Worm (Caenorhabditis elegans) whole organism, L4 larva: Measurements from ENCODE around the gene C14B1.2.

Source experiments
- F44E2.7 ChIP-seq: fragments of 200-800 bp; sonication (Bioruptor generic); IDR thresholded peaks from 2 replicates; pipeline ENCODE4 v2.1.2; 2022; ENCODE audit warnings: missing genetic modification characterization, missing compliant biosample characterization
- T26A8.4 ChIP-seq: fragments of 200-800 bp; sonication (Bioruptor generic); IDR thresholded peaks from 2 replicates; pipeline ENCODE4 v1.3.6; 2022; ENCODE audit warnings: missing genetic modification characterization, missing compliant biosample characterization
- Y48G9A.11 ChIP-seq: fragments of 200-800 bp; sonication (Bioruptor generic); IDR thresholded peaks from 2 replicates; pipeline ENCODE4 v1.3.6; 2022; ENCODE audit warnings: missing genetic modification reagents, missing genetic modification characterization, missing compliant biosample characterization
- Y75B8A.6 ChIP-seq: fragments of 200-800 bp; sonication (Bioruptor generic); IDR thresholded peaks from 2 replicates; pipeline ENCODE4 v1.3.6; 2022; ENCODE audit warnings: missing genetic modification reagents, missing genetic modification characterization, missing compliant biosample characterization
- ZK546.5 ChIP-seq, 2 experiments: sonication (generic microtip); optimal IDR thresholded peaks; 2 replicates each; lab custom pipeline; 2017; ENCODE audit warnings: missing biosample characterization in 2 of 2, missing genetic modification characterization in 2 of 2
- aha-1 ChIP-seq: fragments of 150-350 bp; peaks from one replicate; lab custom pipeline; 2014; ENCODE audit warnings: missing biosample characterization, missing genetic modification characterization
- arid-1 ChIP-seq: fragments of 200-800 bp; sonication (Bioruptor generic); conservative IDR thresholded peaks from 2 replicates; pipeline ENCODE4 v1.3.6; 2022; ENCODE audit warnings: missing genetic modification reagents, missing genetic modification characterization, missing compliant biosample characterization
- attf-4 ChIP-seq: sonication (generic microtip); optimal IDR thresholded peaks from 3 replicates; lab custom pipeline; 2017; ENCODE audit warnings: missing biosample characterization, missing genetic modification characterization
- ceh-20 ChIP-seq: fragments of 200-800 bp; sonication (Bioruptor generic); IDR thresholded peaks from 2 replicates; pipeline ENCODE4 v1.3.6; 2022; ENCODE audit warnings: missing genetic modification reagents, missing genetic modification characterization, missing compliant biosample characterization
- ceh-28 ChIP-seq: fragments of 150-350 bp; optimal IDR thresholded peaks from 2 replicates; lab custom pipeline; 2014; ENCODE audit warnings: missing biosample characterization, missing genetic modification reagents, missing genetic modification characterization
- ceh-32 ChIP-seq: sonication (generic microtip); optimal IDR thresholded peaks from 2 replicates; lab custom pipeline; 2016; ENCODE audit warnings: mild to moderate bottlenecking, missing genetic modification characterization, missing compliant biosample characterization; ENCODE audit not compliant: poor library complexity
- ceh-44 ChIP-seq: fragments of 200-800 bp; sonication (Bioruptor generic); IDR thresholded peaks from 2 replicates; pipeline ENCODE4 v1.3.6; 2022; ENCODE audit warnings: missing genetic modification reagents, missing genetic modification characterization, missing compliant biosample characterization
- ceh-82 ChIP-seq: sonication (generic microtip); optimal IDR thresholded peaks from 2 replicates; lab custom pipeline; 2017; ENCODE audit warnings: missing biosample characterization, missing genetic modification characterization
- ces-1 ChIP-seq: fragments of 150-350 bp; sonication (generic microtip); optimal IDR thresholded peaks from 4 replicates; lab custom pipeline; 2014; ENCODE audit warnings: missing biosample characterization, missing genetic modification reagents, missing genetic modification characterization
- cey-2 ChIP-seq: sonication (generic microtip); optimal IDR thresholded peaks from 3 replicates; lab custom pipeline; 2017; ENCODE audit warnings: missing genetic modification characterization, mild to moderate bottlenecking, missing compliant biosample characterization, antibody characterized with exemption, borderline replicate concordance; ENCODE audit not compliant: insufficient read depth
- daf-8 ChIP-seq: fragments of 200-800 bp; sonication (Bioruptor generic); IDR thresholded peaks from 2 replicates; pipeline ENCODE4 v1.3.6; 2022; ENCODE audit warnings: missing genetic modification characterization, missing compliant biosample characterization
- dmd-6 ChIP-seq: fragments of 200-800 bp; sonication (Bioruptor generic); IDR thresholded peaks from 2 replicates; pipeline ENCODE4 v1.3.6; 2022; ENCODE audit warnings: missing genetic modification reagents, missing genetic modification characterization, missing compliant biosample characterization
- dmd-8 ChIP-seq: fragments of 200-800 bp; sonication (Bioruptor generic); IDR thresholded peaks from 2 replicates; pipeline ENCODE4 v1.3.6; 2022; ENCODE audit warnings: missing genetic modification characterization, missing compliant biosample characterization
- dpl-1 ChIP-seq: fragments of 150-350 bp; optimal IDR thresholded peaks from 2 replicates; lab custom pipeline; 2014; ENCODE audit warnings: missing biosample characterization, missing genetic modification reagents, missing genetic modification characterization
- duxl-1 ChIP-seq: sonication (generic microtip); optimal IDR thresholded peaks from 2 replicates; lab custom pipeline; 2016; ENCODE audit warnings: mild to moderate bottlenecking, missing genetic modification characterization, moderate library complexity, missing compliant biosample characterization; ENCODE audit not compliant: poor library complexity
- dve-1 ChIP-seq: sonication (generic microtip); optimal IDR thresholded peaks from 2 replicates; lab custom pipeline; 2017; ENCODE audit warnings: antibody characterized with exemption, mild to moderate bottlenecking, missing genetic modification characterization, missing compliant biosample characterization; ENCODE audit not compliant: insufficient read depth
- egl-43 ChIP-seq: fragments of 200-800 bp; sonication (Bioruptor generic); IDR thresholded peaks from 2 replicates; pipeline ENCODE4 v1.3.6; 2022; ENCODE audit warnings: missing genetic modification reagents, missing genetic modification characterization, missing compliant biosample characterization
- gei-8 ChIP-seq: fragments of 200-800 bp; sonication (Bioruptor generic); optimal IDR thresholded peaks from 2 replicates; lab custom pipeline; 2018; ENCODE audit warnings: mild to moderate bottlenecking, missing genetic modification characterization, missing compliant biosample characterization
- hmg-1.1 ChIP-seq: fragments of 200-800 bp; sonication (Bioruptor generic); IDR thresholded peaks from 2 replicates; pipeline ENCODE4 v1.3.6; 2022; ENCODE audit warnings: missing genetic modification reagents, missing genetic modification characterization, missing compliant biosample characterization
- jun-1 ChIP-seq: fragments of 150-350 bp; optimal IDR thresholded peaks from 2 replicates; lab custom pipeline; 2014; ENCODE audit warnings: missing biosample characterization, missing genetic modification reagents, missing genetic modification characterization
- lin-1 ChIP-seq: fragments of 200-800 bp; sonication (Bioruptor generic); IDR thresholded peaks from 2 replicates; pipeline ENCODE4 v1.3.6; 2022; ENCODE audit warnings: missing genetic modification reagents, missing genetic modification characterization, missing compliant biosample characterization
- lin-13 ChIP-seq: fragments of 150-350 bp; optimal IDR thresholded peaks from 2 replicates; lab custom pipeline; 2014; ENCODE audit warnings: missing biosample characterization, missing genetic modification reagents, missing genetic modification characterization
- lin-38 ChIP-seq: fragments of 200-800 bp; sonication (Bioruptor generic); IDR thresholded peaks from 2 replicates; pipeline ENCODE4 v1.3.6; 2022; ENCODE audit warnings: missing genetic modification reagents, missing genetic modification characterization, missing compliant biosample characterization
- lin-39 ChIP-seq: fragments of 150-350 bp; optimal IDR thresholded peaks from 2 replicates; lab custom pipeline; 2014; ENCODE audit warnings: missing biosample characterization, missing genetic modification reagents, missing genetic modification characterization
- lsy-2 ChIP-seq, 2 experiments: fragments of 150-350 bp in 1 of 2; sonication (generic microtip) in 1 of 2; optimal IDR thresholded peaks; 2 replicates each; lab custom pipeline; 2014 to 2017; ENCODE audit warnings: missing biosample characterization in 2 of 2, missing genetic modification characterization in 2 of 2
- mdl-1 ChIP-seq, 2 experiments: fragments of 150-350 bp in 1 of 2; sonication (generic microtip) in 1 of 2; optimal IDR thresholded peaks; 2 replicates each; lab custom pipeline; 2014 to 2017; ENCODE audit warnings: missing biosample characterization in 2 of 2, missing genetic modification characterization in 2 of 2
- mep-1 ChIP-seq: fragments of 150-350 bp; sonication (generic microtip); optimal IDR thresholded peaks from 3 replicates; lab custom pipeline; 2014; ENCODE audit warnings: missing biosample characterization, missing genetic modification characterization
- nhr-10 ChIP-seq: fragments of 150-350 bp; optimal IDR thresholded peaks from 2 replicates; lab custom pipeline; 2014; ENCODE audit warnings: missing biosample characterization, missing genetic modification characterization
- nhr-111 ChIP-seq: fragments of 200-800 bp; sonication (Bioruptor generic); optimal IDR thresholded peaks from 2 replicates; lab custom pipeline; 2018; ENCODE audit warnings: mild to moderate bottlenecking, missing genetic modification characterization, missing compliant biosample characterization
- nhr-237 ChIP-seq: sonication (generic microtip); optimal IDR thresholded peaks from 2 replicates; lab custom pipeline; 2017; ENCODE audit warnings: missing biosample characterization, missing genetic modification characterization
- nhr-28 ChIP-seq: fragments of 150-350 bp; optimal IDR thresholded peaks from 2 replicates; lab custom pipeline; 2014; ENCODE audit warnings: missing biosample characterization, missing genetic modification characterization
- nhr-41 ChIP-seq: fragments of 200-800 bp; sonication (Bioruptor generic); IDR thresholded peaks from 2 replicates; pipeline ENCODE4 v1.3.6; 2022; ENCODE audit warnings: missing genetic modification reagents, missing genetic modification characterization, missing compliant biosample characterization
- nhr-76 ChIP-seq: fragments of 150-350 bp; optimal IDR thresholded peaks from 2 replicates; lab custom pipeline; 2014; ENCODE audit warnings: missing biosample characterization, missing genetic modification characterization
- pha-4 ChIP-seq, 2 experiments: fragments of 150-350 bp in 1 of 2; fragments of 200-800 bp in 1 of 2; sonication (Bioruptor generic) in 1 of 2; IDR thresholded peaks in 1 of 2; optimal IDR thresholded peaks in 1 of 2; 2 replicates each; pipeline versions ENCODE4 v1.3.6 to Lab custom; 2014 to 2022; ENCODE audit warnings: missing genetic modification characterization in 2 of 2, missing genetic modification reagents in 2 of 2, missing biosample characterization in 1 of 2, missing compliant biosample characterization in 1 of 2
- sdz-12 ChIP-seq: fragments of 200-800 bp; sonication (Bioruptor generic); optimal IDR thresholded peaks from 2 replicates; lab custom pipeline; 2018; ENCODE audit warnings: mild to moderate bottlenecking, missing genetic modification characterization, missing compliant biosample characterization
- skn-1 ChIP-seq: fragments of 150-350 bp; optimal IDR thresholded peaks from 2 replicates; lab custom pipeline; 2014; ENCODE audit warnings: missing biosample characterization, missing genetic modification characterization
- tra-1 ChIP-seq: fragments of 200-800 bp; sonication (Bioruptor generic); IDR thresholded peaks from 2 replicates; pipeline ENCODE4 v1.3.6; 2022; ENCODE audit warnings: missing genetic modification reagents, missing genetic modification characterization, missing compliant biosample characterization
- unc-130 ChIP-seq: sonication (generic microtip); optimal IDR thresholded peaks from 2 replicates; lab custom pipeline; 2016; ENCODE audit warnings: missing genetic modification reagents, missing genetic modification characterization, missing compliant biosample characterization
- vab-7 ChIP-seq: fragments of 200-800 bp; sonication (Bioruptor generic); IDR thresholded peaks from 2 replicates; pipeline ENCODE4 v1.3.6; 2022; ENCODE audit warnings: missing genetic modification reagents, missing genetic modification characterization, missing compliant biosample characterization
- ztf-7 ChIP-seq: fragments of 150-350 bp; optimal IDR thresholded peaks from 2 replicates; lab custom pipeline; 2014; ENCODE audit warnings: missing biosample characterization, missing genetic modification characterization

The C14B1.2 gene

ce11 chrIII:3697181-3697580 lies 4.9 kb upstream of the C14B1.2 start:
- TF ChIP-seq hmg-1.1 (GFP tag; lab: Robert Waterston, UW) (peak; percentile 47), lin-38 (GFP tag; lab: Robert Waterston, UW) (peak; percentile 65)

ce11 chrIII:3698366-3698765 lies 3.7 kb upstream of the C14B1.2 start:
- TF ChIP-seq ztf-7 (tag; lab: Kevin White, UChicago) (no peak), aha-1 (tag; lab: Kevin White, UChicago) (peak; percentile 97), nhr-41 (GFP tag; lab: Robert Waterston, UW) (no peak)

ce11 chrIII:3699275-3699674 lies 2.8 kb upstream of the C14B1.2 start, which contains the start of gene cyn-9:
cyn-9 (minus strand) TSS chrIII:3699640.
- TF ChIP-seq dpl-1 (GFP tag; lab: Kevin White, UChicago), result no peak
- no peak for TF ChIP-seq nhr-111
- no peak for TF ChIP-seq ceh-28 (tag; lab: Kevin White, UChicago)
- 0 out of 2 replicates have a peak, but pooled peaks have one; percentile 22 for TF ChIP-seq Y75B8A.6 (GFP tag; lab: Robert Waterston, UW)
- TF ChIP-seq mep-1 (tag; lab: Kevin White, UChicago), result no peak
- TF ChIP-seq T26A8.4 (GFP tag; lab: Robert Waterston, UW), result peak; percentile 66
- no peak for TF ChIP-seq tra-1 (GFP tag; lab: Robert Waterston, UW)
- TF ChIP-seq unc-130 (GFP tag; lab: Kevin White, UChicago), result no peak
- TF ChIP-seq skn-1 (tag; lab: Kevin White, UChicago), result no peak
- peak; percentile 46 for TF ChIP-seq lin-38 (GFP tag; lab: Robert Waterston, UW)
- peak; percentile 70 for TF ChIP-seq duxl-1 (tag; lab: Kevin White, UChicago)
- TF ChIP-seq arid-1 (GFP tag; lab: Robert Waterston, UW), result 0 out of 2 replicates have a peak, but pooled peaks have one; percentile 10

ce11 chrIII:3703397-3703796 lies 1.3 kb downstream of the C14B1.2 start, which contains the start of gene C14B1.3:
C14B1.3 (plus strand) TSS chrIII:3703564.
- no peak for TF ChIP-seq ceh-20 (GFP tag; lab: Robert Waterston, UW)
- peak; percentile 84 for TF ChIP-seq aha-1 (tag; lab: Kevin White, UChicago)
- TF ChIP-seq jun-1 (tag; lab: Kevin White, UChicago), result peak; percentile 46
- TF ChIP-seq dve-1, result peak; percentile 76
- no peak for TF ChIP-seq lin-39 (tag; lab: Kevin White, UChicago)
- TF ChIP-seq mdl-1 (tag; optimal IDR thresholded peaks at IDR 0.05; lab: Kevin White, UChicago), result peak in 1 of 2 experiments; percentile 80
- peak in 1 of 2 experiments; percentile 72 for TF ChIP-seq lsy-2 (tag; optimal IDR thresholded peaks at IDR 0.05; lab: Kevin White, UChicago)
- no peak for TF ChIP-seq nhr-10 (tag; lab: Kevin White, UChicago)
- TF ChIP-seq ceh-82 (tag; lab: Kevin White, UChicago), result no peak
- TF ChIP-seq ces-1 (GFP tag; lab: Kevin White, UChicago), result no peak
- TF ChIP-seq cey-2, result no peak
- TF ChIP-seq nhr-237 (tag; lab: Kevin White, UChicago), result no peak
- TF ChIP-seq lin-13 (GFP tag; lab: Kevin White, UChicago), result peak; percentile 2
- TF ChIP-seq nhr-28, result peak; percentile 51
- TF ChIP-seq sdz-12 (GFP tag; lab: Kevin White, UChicago), result no peak
- TF ChIP-seq dmd-6 (GFP tag; lab: Robert Waterston, UW), result peak; percentile 47
- TF ChIP-seq nhr-76 (tag; lab: Kevin White, UChicago), result no peak
- no peak for TF ChIP-seq unc-130 (GFP tag; lab: Kevin White, UChicago)
- TF ChIP-seq ztf-7 (tag; lab: Kevin White, UChicago), result peak; percentile 3
- no peak for TF ChIP-seq ceh-28 (tag; lab: Kevin White, UChicago)
- no peak for TF ChIP-seq vab-7 (GFP tag; lab: Robert Waterston, UW)
- TF ChIP-seq dmd-8 (GFP tag; lab: Robert Waterston, UW), result no peak
- no peak for TF ChIP-seq egl-43 (GFP tag; lab: Robert Waterston, UW)
- no peak for TF ChIP-seq lin-1 (GFP tag; lab: Robert Waterston, UW)
- no peak for TF ChIP-seq attf-4
- TF ChIP-seq Y48G9A.11 (GFP tag; lab: Robert Waterston, UW), result no peak
- TF ChIP-seq pha-4 (GFP tag; IDR thresholded peaks at IDR 0.05; lab: Robert Waterston, UW), result no peak
- peak; percentile 21 for TF ChIP-seq pha-4 (tag; optimal IDR thresholded peaks at IDR 0.05; lab: Kevin White, UChicago)
- no peak for TF ChIP-seq ceh-44 (GFP tag; lab: Robert Waterston, UW)
- no peak for TF ChIP-seq F44E2.7 (GFP tag; lab: Robert Waterston, UW)
- TF ChIP-seq ceh-32 (tag; lab: Kevin White, UChicago), result no peak
- no peak for TF ChIP-seq gei-8 (GFP tag; lab: Kevin White, UChicago)
- TF ChIP-seq daf-8 (GFP tag; lab: Robert Waterston, UW), result no peak
- TF ChIP-seq ZK546.5 (tag; optimal IDR thresholded peaks at IDR 0.05; lab: Kevin White, UChicago), result no peak
